Worm (Caenorhabditis elegans): ENCODE measurements around the gene F27B10.1.

DNA sequence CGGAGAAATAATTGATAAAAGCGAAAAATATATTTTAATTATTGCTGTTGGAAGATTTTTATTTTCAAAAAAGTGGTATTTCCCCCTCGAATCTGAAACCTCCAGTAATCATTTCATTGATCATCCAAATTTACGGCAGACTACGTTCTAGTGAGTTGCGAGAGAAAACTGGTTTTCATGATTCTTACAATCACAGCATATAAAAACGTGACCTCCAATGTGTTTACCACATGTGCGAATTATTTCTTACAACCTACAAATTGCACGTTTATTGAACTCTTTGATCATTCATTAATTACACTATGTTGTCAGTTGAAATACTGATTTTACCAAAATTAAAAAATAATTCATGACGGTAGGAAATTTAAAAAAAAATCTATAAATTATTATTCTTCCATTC lies 16.8 kb downstream of the F27B10.1 start:
- TF ChIP-seq him-1 (tag; optimal IDR thresholded peaks at IDR 0.05) (no peak), W03F9.2 (tag; optimal IDR thresholded peaks at IDR 0.05) (peak; percentile 7)
